Fruit fly (Drosophila melanogaster) whole organism, wandering third instar larva: ENCODE data around the gene CG33552.

Experiments
- Abd-B ChIP-seq: fragments of >200 bp; optimal IDR thresholded peaks from 2 replicates; lab custom pipeline; 2017; ENCODE audit warnings: missing biosample characterization, missing genetic modification characterization
- Hnf4 ChIP-seq: fragments of 200-800 bp; sonication (Bioruptor generic); optimal IDR thresholded peaks from 2 replicates; lab custom pipeline; 2016; ENCODE audit warnings: missing biosample characterization, mild to moderate bottlenecking, missing genetic modification characterization
- Myc ChIP-seq: fragments of >200 bp; optimal IDR thresholded peaks from 2 replicates; lab custom pipeline; 2017
- OdsH ChIP-seq: fragments of 200-800 bp; sonication (Bioruptor generic); optimal IDR thresholded peaks from 2 replicates; lab custom pipeline; 2016; ENCODE audit warnings: missing biosample characterization, mild to moderate bottlenecking, missing genetic modification characterization
- dl ChIP-seq, 2 experiments: fragments of 175-275, 200-275 bp in 1 of 2; fragments of 200-275 bp in 1 of 2; sonication (Bioruptor generic); optimal IDR thresholded peaks; lab custom pipeline; 2018; ENCODE audit warnings: mild to moderate bottlenecking in 2 of 2, missing biosample characterization in 2 of 2, missing genetic modification characterization in 2 of 2, moderate library complexity in 2 of 2; ENCODE audit not compliant: partially characterized antibody in 2 of 2, insufficient read depth in 1 of 2
- foxo ChIP-seq, 2 experiments: fragments of 200-800 bp; sonication (Bioruptor generic); optimal IDR thresholded peaks; 2 replicates in 1 of 2; 3 replicates in 1 of 2; lab custom pipeline; 2016 to 2017; ENCODE audit warnings: missing biosample characterization in 2 of 2, missing genetic modification characterization in 2 of 2
- fru ChIP-seq: fragments of 200-800 bp; sonication (Bioruptor generic); optimal IDR thresholded peaks from 3 replicates; lab custom pipeline; 2016; ENCODE audit warnings: missing biosample characterization, mild to moderate bottlenecking, missing genetic modification characterization
- lola ChIP-seq: fragments of >200 bp; optimal IDR thresholded peaks from 2 replicates; lab custom pipeline; 2017; ENCODE audit warnings: missing biosample characterization, missing genetic modification characterization
- pan ChIP-seq: fragments of >200 bp; optimal IDR thresholded peaks from 2 replicates; lab custom pipeline; 2017
- psq ChIP-seq: fragments of 200-800 bp; sonication (Bioruptor generic); optimal IDR thresholded peaks from 3 replicates; lab custom pipeline; 2017; ENCODE audit warnings: missing biosample characterization, mild to moderate bottlenecking, missing genetic modification characterization, moderate library complexity
- rgr ChIP-seq: fragments of 200-800 bp; sonication (Bioruptor generic); optimal IDR thresholded peaks from 3 replicates; lab custom pipeline; 2016; ENCODE audit warnings: missing biosample characterization, mild to moderate bottlenecking, missing genetic modification characterization
- sv ChIP-seq: fragments of 200-800 bp; sonication (Bioruptor generic); optimal IDR thresholded peaks from 3 replicates; lab custom pipeline; 2016; ENCODE audit warnings: missing biosample characterization, missing genetic modification characterization
- usp ChIP-seq: fragments of >200 bp; optimal IDR thresholded peaks from 2 replicates; lab custom pipeline; 2017; ENCODE audit warnings: missing biosample characterization, missing genetic modification characterization
- woc ChIP-seq: sonication (Bioruptor generic); optimal IDR thresholded peaks from 2 replicates; lab custom pipeline; 2016; ENCODE audit warnings: missing biosample characterization, mild to moderate bottlenecking, missing genetic modification characterization

DNA sequence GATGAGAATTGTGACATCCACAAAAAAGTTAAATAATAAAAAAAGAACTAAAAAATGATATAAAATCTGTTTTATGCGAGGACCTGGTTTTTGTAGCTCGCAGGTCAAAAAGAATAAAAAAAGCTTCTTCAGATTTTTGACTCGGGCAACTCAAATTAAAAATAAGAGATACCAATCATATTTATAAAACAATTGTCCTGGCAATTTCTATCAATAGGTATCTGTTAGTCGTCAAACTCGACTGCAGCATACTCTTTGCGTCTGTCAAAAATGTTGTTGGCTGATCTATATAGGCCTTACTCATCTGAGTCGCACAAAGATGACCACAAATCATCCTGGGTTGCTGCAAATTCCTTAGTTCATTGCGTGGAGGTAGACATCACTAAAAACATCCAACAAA, 40.3 kb downstream of the CG33552 start:
- TF ChIP-seq lola (GFP tag; lab: Kevin White, UChicago) = no peak
- TF ChIP-seq Abd-B (GFP tag; lab: Kevin White, UChicago) = no peak
- TF ChIP-seq woc (GFP tag; lab: Kevin White, UChicago) = no peak
- no peak for TF ChIP-seq Myc (lab: Kevin White, UChicago)
- TF ChIP-seq psq (GFP tag; lab: Kevin White, UChicago) = no peak
- no peak for TF ChIP-seq sv (GFP tag; lab: Kevin White, UChicago)
- TF ChIP-seq Hnf4 (GFP tag; lab: Kevin White, UChicago) = no peak
- TF ChIP-seq OdsH (GFP tag; lab: Kevin White, UChicago) = no peak
- no peak for TF ChIP-seq dl (GFP tag; optimal IDR thresholded peaks at IDR 0.05; lab: Kevin White, UChicago; ENCODE audit: insufficient read depth in 1 of 2, partially characterized antibody in 2 of 2)
- no peak for TF ChIP-seq rgr (GFP tag; lab: Kevin White, UChicago)
- no peak for TF ChIP-seq usp (GFP tag; lab: Kevin White, UChicago)
- TF ChIP-seq fru (GFP tag; lab: Kevin White, UChicago) = no peak
- TF ChIP-seq pan (lab: Kevin White, UChicago) = no peak
- no peak for TF ChIP-seq foxo (GFP tag; optimal IDR thresholded peaks at IDR 0.05; lab: Kevin White, UChicago)
